Worm (Caenorhabditis elegans) whole organism, L2 larva: Measurements from ENCODE around the gene F41E6.17.

Experiments used
- C34F6.9 ChIP-seq: fragments of 150-350 bp; optimal IDR thresholded peaks from 2 replicates; lab custom pipeline; 2014; ENCODE audit warnings: missing biosample characterization, missing genetic modification characterization
- F13H6.1 ChIP-seq: sonication (generic microtip); optimal IDR thresholded peaks from 2 replicates; lab custom pipeline; 2016; ENCODE audit warnings: missing genetic modification characterization, missing compliant biosample characterization
- R02D3.7 ChIP-seq: fragments of 150-350 bp; optimal IDR thresholded peaks from 2 replicates; lab custom pipeline; 2014; ENCODE audit warnings: missing biosample characterization, missing genetic modification characterization
- Y55F3AM.14 ChIP-seq: fragments of 200-800 bp; sonication (Bioruptor generic); optimal IDR thresholded peaks from 2 replicates; lab custom pipeline; 2018; ENCODE audit warnings: mild to moderate bottlenecking, missing genetic modification characterization, missing compliant biosample characterization
- ZK546.5 ChIP-seq: sonication (generic microtip); optimal IDR thresholded peaks from 2 replicates; lab custom pipeline; 2017; ENCODE audit warnings: missing biosample characterization, missing genetic modification characterization
- alr-1 ChIP-seq: fragments of 150-350 bp; optimal IDR thresholded peaks from 2 replicates; lab custom pipeline; 2014; ENCODE audit warnings: missing biosample characterization, missing genetic modification characterization
- aly-2 ChIP-seq: fragments of 150-350 bp; optimal IDR thresholded peaks from 2 replicates; lab custom pipeline; 2014; ENCODE audit warnings: missing biosample characterization, missing genetic modification characterization
- ama-1 ChIP-seq: fragments of 150-350 bp; optimal IDR thresholded peaks from 2 replicates; lab custom pipeline; 2018; ENCODE audit warnings: inconsistent platforms
- blmp-1 ChIP-seq: sonication (generic microtip); optimal IDR thresholded peaks from 2 replicates; lab custom pipeline; 2017; ENCODE audit warnings: missing genetic modification characterization, mild to moderate bottlenecking, missing compliant biosample characterization, antibody characterized with exemption, moderate library complexity; ENCODE audit not compliant: insufficient read depth
- ceh-16 ChIP-seq: fragments of 150-350 bp; optimal IDR thresholded peaks from 2 replicates; lab custom pipeline; 2014; ENCODE audit warnings: missing biosample characterization, missing genetic modification characterization
- ceh-82 ChIP-seq: fragments of 150-350 bp; optimal IDR thresholded peaks from 2 replicates; lab custom pipeline; 2014; ENCODE audit warnings: missing biosample characterization, missing genetic modification characterization
- crh-2 ChIP-seq: sonication (generic microtip); optimal IDR thresholded peaks from 2 replicates; lab custom pipeline; 2017; ENCODE audit warnings: missing biosample characterization, missing genetic modification characterization
- dmd-4 ChIP-seq: sonication (generic microtip); optimal IDR thresholded peaks from 2 replicates; lab custom pipeline; 2017; ENCODE audit warnings: missing biosample characterization, missing genetic modification characterization
- egl-27 ChIP-seq: sonication (generic microtip); optimal IDR thresholded peaks from 3 replicates; lab custom pipeline; 2017; ENCODE audit warnings: missing biosample characterization, missing genetic modification reagents, missing genetic modification characterization
- elt-1 ChIP-seq: fragments of 150-350 bp; optimal IDR thresholded peaks from 2 replicates; lab custom pipeline; 2014; ENCODE audit warnings: missing biosample characterization, missing genetic modification characterization
- elt-3 ChIP-seq: sonication (generic microtip); optimal IDR thresholded peaks from 2 replicates; lab custom pipeline; 2017; ENCODE audit warnings: missing biosample characterization, missing genetic modification characterization
- fos-1 ChIP-seq: fragments of 150-350 bp; optimal IDR thresholded peaks from 2 replicates; lab custom pipeline; 2014; ENCODE audit warnings: missing biosample characterization, missing genetic modification characterization
- gmeb-1 ChIP-seq: fragments of 150-350 bp; optimal IDR thresholded peaks from 2 replicates; lab custom pipeline; 2014; ENCODE audit warnings: missing biosample characterization, missing genetic modification characterization
- lin-11 ChIP-seq: fragments of 150-350 bp; sonication (generic microtip); optimal IDR thresholded peaks from 2 replicates; lab custom pipeline; 2014; ENCODE audit warnings: missing biosample characterization, missing genetic modification characterization, inconsistent platforms, mixed read lengths
- lin-13 ChIP-seq: fragments of 150-350 bp; optimal IDR thresholded peaks from 2 replicates; lab custom pipeline; 2014; ENCODE audit warnings: missing biosample characterization, missing genetic modification reagents, missing genetic modification characterization
- lin-39 ChIP-seq: fragments of 150-350 bp; optimal IDR thresholded peaks from 2 replicates; lab custom pipeline; 2014; ENCODE audit warnings: missing biosample characterization, missing genetic modification reagents, missing genetic modification characterization
- lsy-2 ChIP-seq, 2 experiments: fragments of 150-350 bp in 1 of 2; sonication (generic microtip) in 1 of 2; optimal IDR thresholded peaks; 2 replicates each; lab custom pipeline; 2014 to 2017; ENCODE audit warnings: missing biosample characterization in 2 of 2, missing genetic modification characterization in 2 of 2
- mab-5 ChIP-seq: fragments of 150-350 bp; optimal IDR thresholded peaks from 2 replicates; lab custom pipeline; 2014; ENCODE audit warnings: missing biosample characterization, missing genetic modification characterization
- mbf-1 ChIP-seq: sonication (generic microtip); optimal IDR thresholded peaks from 2 replicates; lab custom pipeline; 2017; ENCODE audit warnings: missing biosample characterization, missing genetic modification characterization
- mdl-1 ChIP-seq, 2 experiments: fragments of 150-350 bp in 1 of 2; sonication (generic microtip) in 1 of 2; optimal IDR thresholded peaks; 2 replicates each; lab custom pipeline; 2017; ENCODE audit warnings: missing biosample characterization in 2 of 2, missing genetic modification characterization in 2 of 2
- nhr-10 ChIP-seq: sonication (generic microtip); optimal IDR thresholded peaks from 2 replicates; lab custom pipeline; 2017; ENCODE audit warnings: missing biosample characterization, missing genetic modification characterization
- nhr-11 ChIP-seq: fragments of 150-350 bp; optimal IDR thresholded peaks from 2 replicates; lab custom pipeline; 2014; ENCODE audit warnings: missing biosample characterization, missing genetic modification characterization
- nhr-12 ChIP-seq: fragments of 150-350 bp; optimal IDR thresholded peaks from 2 replicates; lab custom pipeline; 2014; ENCODE audit warnings: missing biosample characterization, missing genetic modification characterization
- nhr-129 ChIP-seq: fragments of 150-350 bp; optimal IDR thresholded peaks from 2 replicates; lab custom pipeline; 2014; ENCODE audit warnings: missing biosample characterization, missing genetic modification characterization
- nhr-21 ChIP-seq: fragments of 150-350 bp; optimal IDR thresholded peaks from 2 replicates; lab custom pipeline; 2014; ENCODE audit warnings: missing biosample characterization, missing genetic modification characterization
- nhr-23 ChIP-seq: fragments of 150-350 bp; optimal IDR thresholded peaks from 2 replicates; lab custom pipeline; 2014; ENCODE audit warnings: missing biosample characterization, missing genetic modification reagents, missing genetic modification characterization
- nhr-237 ChIP-seq: fragments of 150-350 bp; optimal IDR thresholded peaks from 2 replicates; lab custom pipeline; 2014; ENCODE audit warnings: missing biosample characterization, missing genetic modification characterization
- nhr-25 ChIP-seq: fragments of 150-350 bp; sonication (generic microtip); optimal IDR thresholded peaks from 3 replicates; lab custom pipeline; 2014; ENCODE audit warnings: missing biosample characterization, missing genetic modification characterization
- nhr-6 ChIP-seq: fragments of 150-350 bp; optimal IDR thresholded peaks from 2 replicates; lab custom pipeline; 2014; ENCODE audit warnings: missing biosample characterization, missing genetic modification characterization
- nhr-77 ChIP-seq: fragments of 150-350 bp; optimal IDR thresholded peaks from 2 replicates; lab custom pipeline; 2014; ENCODE audit warnings: missing biosample characterization, missing genetic modification characterization
- peb-1 ChIP-seq: fragments of 150-350 bp; optimal IDR thresholded peaks from 2 replicates; lab custom pipeline; 2014; ENCODE audit warnings: missing biosample characterization, missing genetic modification characterization
- sem-4 ChIP-seq: fragments of 150-350 bp; optimal IDR thresholded peaks from 2 replicates; lab custom pipeline; 2014; ENCODE audit warnings: missing biosample characterization, missing genetic modification reagents, missing genetic modification characterization
- skn-1 ChIP-seq: sonication (generic microtip); optimal IDR thresholded peaks from 2 replicates; lab custom pipeline; 2017; ENCODE audit warnings: missing biosample characterization, missing genetic modification characterization
- sma-3 ChIP-seq: sonication (generic microtip); optimal IDR thresholded peaks from 2 replicates; lab custom pipeline; 2016; ENCODE audit warnings: missing genetic modification reagents, missing genetic modification characterization, missing compliant biosample characterization
- sma-9 ChIP-seq, 2 experiments: fragments of 150-350 bp in 1 of 2; sonication (generic microtip) in 1 of 2; optimal IDR thresholded peaks; 2 replicates each; lab custom pipeline; 2014 to 2016; ENCODE audit warnings: missing genetic modification characterization in 2 of 2, mild to moderate bottlenecking in 1 of 2, missing biosample characterization in 1 of 2, missing compliant biosample characterization in 1 of 2, missing genetic modification reagents in 1 of 2, moderate library complexity in 1 of 2
- snpc-4 ChIP-seq: fragments of 150-350 bp; optimal IDR thresholded peaks from 2 replicates; lab custom pipeline; 2014; ENCODE audit warnings: missing biosample characterization, missing genetic modification characterization
- unc-39 ChIP-seq: fragments of 150-350 bp; optimal IDR thresholded peaks from 2 replicates; lab custom pipeline; 2014; ENCODE audit warnings: missing biosample characterization, missing genetic modification characterization
- unc-55 ChIP-seq: fragments of 150-350 bp; sonication (generic microtip); optimal IDR thresholded peaks from 3 replicates; lab custom pipeline; 2014; ENCODE audit warnings: missing biosample characterization, missing genetic modification reagents, missing genetic modification characterization
- unc-62 ChIP-seq: fragments of 150-350 bp; optimal IDR thresholded peaks from 2 replicates; lab custom pipeline; 2014; ENCODE audit warnings: missing biosample characterization, missing genetic modification reagents, missing genetic modification characterization
- zag-1 ChIP-seq: fragments of 150-350 bp; optimal IDR thresholded peaks from 2 replicates; lab custom pipeline; 2014; ENCODE audit warnings: missing biosample characterization, missing genetic modification characterization
- ztf-1 ChIP-seq: fragments of 200-800 bp; sonication (Bioruptor generic); conservative IDR thresholded peaks from 2 replicates; pipeline ENCODE4 v1.3.6; 2022; ENCODE audit warnings: missing genetic modification characterization, missing compliant biosample characterization
- ztf-11 ChIP-seq: sonication (generic microtip); optimal IDR thresholded peaks from 2 replicates; lab custom pipeline; 2017; ENCODE audit warnings: missing biosample characterization, missing genetic modification characterization
- ztf-4 ChIP-seq: fragments of 150-350 bp; optimal IDR thresholded peaks from 2 replicates; lab custom pipeline; 2014; ENCODE audit warnings: missing biosample characterization, missing genetic modification characterization

The F41E6.17 gene

ce11 chrV:8629029-8629428 lies 5.1 kb downstream of the F41E6.17 start, which contains the start of gene F41E6.12:
Gene F41E6.12 (minus strand): TSS chrV:8629129.
- TF ChIP-seq R02D3.7 (tag; lab: Kevin White, UChicago): no peak
- TF ChIP-seq sma-3: no peak
- no peak for TF ChIP-seq lin-13 (GFP tag; lab: Kevin White, UChicago)
- TF ChIP-seq elt-1 (tag; lab: Kevin White, UChicago): no peak
- no peak for TF ChIP-seq ZK546.5
- TF ChIP-seq unc-39: no peak
- TF ChIP-seq aly-2 (tag; lab: Kevin White, UChicago): no peak
- no peak for TF ChIP-seq zag-1 (tag; lab: Kevin White, UChicago)
- TF ChIP-seq gmeb-1 (tag; lab: Kevin White, UChicago): no peak
- TF ChIP-seq skn-1 (tag; lab: Kevin White, UChicago): no peak
- no peak for TF ChIP-seq nhr-23 (tag; lab: Kevin White, UChicago)
- no peak for TF ChIP-seq F13H6.1 (tag; lab: Kevin White, UChicago)
- no peak for TF ChIP-seq nhr-237 (tag; lab: Kevin White, UChicago)
- TF ChIP-seq mab-5: no peak
- TF ChIP-seq nhr-129 (tag; lab: Kevin White, UChicago): no peak
- TF ChIP-seq, all 48 proteins: peak for 0

ce11 chrV:8631277-8631765 lies 7.4 kb downstream of the F41E6.17 start, which contains the start of gene atg-18:
Gene atg-18 (minus strand): TSS chrV:8631327.
- no peak for TF ChIP-seq ztf-1 (GFP tag; lab: Robert Waterston, UW)
- TF ChIP-seq nhr-6 (tag; lab: Kevin White, UChicago): no peak
- peak; percentile 22 for TF ChIP-seq snpc-4
- TF ChIP-seq elt-1 (tag; lab: Kevin White, UChicago): no peak
- peak; percentile 64 for TF ChIP-seq fos-1
- no peak for TF ChIP-seq nhr-77 (tag; lab: Kevin White, UChicago)
- TF ChIP-seq elt-3 (tag; lab: Kevin White, UChicago): no peak
- no peak for TF ChIP-seq ztf-11 (tag; lab: Kevin White, UChicago)
- TF ChIP-seq aly-2 (tag; lab: Kevin White, UChicago): no peak
- TF ChIP-seq nhr-129 (tag; lab: Kevin White, UChicago): peak; percentile 84
- peak; percentile 77 for TF ChIP-seq unc-55 (GFP tag; lab: Kevin White, UChicago)
- peak; percentile 73 for TF ChIP-seq C34F6.9 (tag; lab: Kevin White, UChicago)
- no peak for TF ChIP-seq nhr-237 (tag; lab: Kevin White, UChicago)
- TF ChIP-seq nhr-21 (tag; lab: Kevin White, UChicago): no peak
- no peak for TF ChIP-seq lin-39
- peak; percentile 56 for TF ChIP-seq sma-9 (GFP tag; optimal IDR thresholded peaks at IDR 0.05; lab: Kevin White, UChicago)
- TF ChIP-seq sma-9 (tag; optimal IDR thresholded peaks at IDR 0.05; lab: Kevin White, UChicago): no peak
- no peak for TF ChIP-seq zag-1 (tag; lab: Kevin White, UChicago)
- TF ChIP-seq nhr-25: no peak
- TF ChIP-seq skn-1 (tag; lab: Kevin White, UChicago): no peak
- peak; percentile 67 for TF ChIP-seq crh-2 (tag; lab: Kevin White, UChicago)
- TF ChIP-seq nhr-12: no peak
- TF ChIP-seq R02D3.7 (tag; lab: Kevin White, UChicago): no peak
- TF ChIP-seq sma-3: peak; percentile 71
- TF ChIP-seq blmp-1 (tag; lab: Kevin White, UChicago): peak; percentile 64
- TF ChIP-seq mab-5: peak; percentile 45
- TF ChIP-seq lsy-2 (tag; optimal IDR thresholded peaks at IDR 0.05; lab: Kevin White, UChicago): peak in 1 of 2 experiments; percentile 76
- TF ChIP-seq ama-1 (lab: Kevin White, UChicago): peak; percentile 6
- TF ChIP-seq egl-27 (tag; lab: Kevin White, UChicago): peak; percentile 2
- TF ChIP-seq unc-62 (GFP tag; lab: Kevin White, UChicago): peak; percentile 9
- no peak for TF ChIP-seq ztf-4 (tag; lab: Kevin White, UChicago)
- no peak for TF ChIP-seq peb-1
- TF ChIP-seq ceh-82 (tag; lab: Kevin White, UChicago): no peak
- peak; percentile 56 for TF ChIP-seq sem-4
- TF ChIP-seq F13H6.1 (tag; lab: Kevin White, UChicago): peak; percentile 70
- TF ChIP-seq nhr-23 (tag; lab: Kevin White, UChicago): no peak
- TF ChIP-seq mbf-1: no peak
- TF ChIP-seq unc-39: no peak
- no peak for TF ChIP-seq nhr-10
- peak; percentile 63 for TF ChIP-seq lin-13 (GFP tag; lab: Kevin White, UChicago)
- TF ChIP-seq ceh-16: no peak
- TF ChIP-seq lin-11 (tag; lab: Kevin White, UChicago): peak; percentile 81
- TF ChIP-seq nhr-11: no peak
- TF ChIP-seq mdl-1 (tag; optimal IDR thresholded peaks at IDR 0.05; lab: Kevin White, UChicago): no peak
- no peak for TF ChIP-seq Y55F3AM.14
- TF ChIP-seq alr-1 (tag; lab: Kevin White, UChicago): no peak
- no peak for TF ChIP-seq ZK546.5
- no peak for TF ChIP-seq dmd-4 (tag; lab: Kevin White, UChicago)
- peak; percentile 73 for TF ChIP-seq gmeb-1 (tag; lab: Kevin White, UChicago)
